Fruit fly (Drosophila melanogaster) whole organism, embryonic: ENCODE measurements around the gene CG44006.

Experiments used
- Abd-B ChIP-seq: fragments of 200-800 bp; sonication (Bioruptor generic); optimal IDR thresholded peaks from 2 replicates; lab custom pipeline; 2018; ENCODE audit warnings: missing biosample characterization, mild to moderate bottlenecking, missing genetic modification characterization, moderate library complexity
- Ada2b ChIP-seq: fragments of 200-800 bp; sonication (Bioruptor generic); IDR thresholded peaks from 2 replicates; pipeline ENCODE4 v1.3.6; 2022; ENCODE audit warnings: missing biosample characterization, missing genetic modification characterization
- Antp ChIP-seq: fragments of 200-800 bp; sonication (Bioruptor generic); optimal IDR thresholded peaks from 3 replicates; lab custom pipeline; 2016; ENCODE audit warnings: missing biosample characterization, missing genetic modification characterization
- Blimp-1 ChIP-seq: fragments of 200-800 bp; sonication (Bioruptor generic); optimal IDR thresholded peaks from 3 replicates; lab custom pipeline; 2018; ENCODE audit warnings: missing biosample characterization, missing genetic modification characterization, mild to moderate bottlenecking, moderate library complexity, missing genetic modification reagents
- Bteb2 ChIP-seq: fragments of 200-800 bp; sonication (Bioruptor generic); optimal IDR thresholded peaks from 2 replicates; lab custom pipeline; 2016; ENCODE audit warnings: missing biosample characterization, missing genetic modification characterization
- CG10321 ChIP-seq: fragments of 200-800 bp; sonication (Bioruptor generic); IDR thresholded peaks from 2 replicates; pipeline ENCODE4 v1.3.6; 2022; ENCODE audit warnings: missing biosample characterization, missing genetic modification characterization
- CG10654 ChIP-seq: fragments of 200-800 bp; sonication (Bioruptor generic); optimal IDR thresholded peaks from 2 replicates; lab custom pipeline; 2016; ENCODE audit warnings: missing biosample characterization, missing genetic modification characterization
- CG11695 ChIP-seq: fragments of 200-800 bp; sonication (Bioruptor generic); IDR thresholded peaks from 3 replicates; pipeline ENCODE4 v1.3.6; 2022; ENCODE audit warnings: missing biosample characterization, missing genetic modification characterization
- CG11723 ChIP-seq: fragments of 200-800 bp; sonication (Bioruptor generic); optimal IDR thresholded peaks from 2 replicates; lab custom pipeline; 2017; ENCODE audit warnings: missing biosample characterization, mild to moderate bottlenecking, missing genetic modification characterization
- CG13123 ChIP-seq: fragments of 200-800 bp; sonication (Bioruptor generic); optimal IDR thresholded peaks from 2 replicates; lab custom pipeline; 2016; ENCODE audit warnings: missing biosample characterization, missing genetic modification characterization
- CG17361 ChIP-seq: fragments of 200-800 bp; sonication (Bioruptor generic); IDR thresholded peaks from 3 replicates; pipeline ENCODE4 v1.3.6; 2022; ENCODE audit warnings: missing biosample characterization, missing genetic modification characterization
- CG17612 ChIP-seq: fragments of 200-800 bp; sonication (Bioruptor generic); IDR thresholded peaks from 2 replicates; pipeline ENCODE4 v1.3.6; 2022; ENCODE audit warnings: missing biosample characterization, missing genetic modification characterization
- CG17912 ChIP-seq: fragments of 200-800 bp; sonication (Bioruptor generic); optimal IDR thresholded peaks from 2 replicates; lab custom pipeline; 2018; ENCODE audit warnings: missing biosample characterization, mild to moderate bottlenecking, missing genetic modification characterization
- CG32532 ChIP-seq: fragments of 200-800 bp; sonication (Bioruptor generic); IDR thresholded peaks from 2 replicates; pipeline ENCODE4 v1.3.6; 2022; ENCODE audit warnings: missing biosample characterization, missing genetic modification characterization
- CG4360 ChIP-seq: fragments of 200-800 bp; sonication (Bioruptor generic); IDR thresholded peaks from 2 replicates; pipeline ENCODE4 v1.3.6; 2022; ENCODE audit warnings: missing biosample characterization, missing genetic modification characterization
- CG4707 ChIP-seq: fragments of 200-800 bp; sonication (Bioruptor generic); optimal IDR thresholded peaks from 2 replicates; lab custom pipeline; 2018; ENCODE audit warnings: missing biosample characterization, mild to moderate bottlenecking, missing genetic modification characterization, moderate library complexity
- CG6175 ChIP-seq: fragments of 200-800 bp; sonication (Bioruptor generic); IDR thresholded peaks from 3 replicates; pipeline ENCODE4 v1.3.6; 2022; ENCODE audit warnings: missing biosample characterization, missing genetic modification characterization
- CG7786 ChIP-seq: fragments of 200-800 bp; sonication (Bioruptor generic); optimal IDR thresholded peaks from 2 replicates; lab custom pipeline; 2016; ENCODE audit warnings: missing biosample characterization, missing genetic modification characterization
- CG8765 ChIP-seq: fragments of 200-800 bp; sonication (Bioruptor generic); IDR thresholded peaks from 2 replicates; pipeline ENCODE4 v1.3.6; 2022; ENCODE audit warnings: missing biosample characterization, missing genetic modification characterization
- CG8944 ChIP-seq: fragments of 200-800 bp; sonication (Bioruptor generic); optimal IDR thresholded peaks from 3 replicates; lab custom pipeline; 2016; ENCODE audit warnings: missing biosample characterization, missing genetic modification characterization
- CG9437 ChIP-seq: fragments of 200-800 bp; sonication (Bioruptor generic); optimal IDR thresholded peaks from 2 replicates; lab custom pipeline; 2018; ENCODE audit warnings: missing biosample characterization, mild to moderate bottlenecking, missing genetic modification characterization
- Dek ChIP-seq: fragments of 200-800 bp; sonication (Bioruptor generic); optimal IDR thresholded peaks from 3 replicates; lab custom pipeline; 2019; ENCODE audit warnings: missing biosample characterization, mild to moderate bottlenecking, missing genetic modification characterization, moderate library complexity
- Dip2 ChIP-seq: fragments of 200-800 bp; sonication (Bioruptor generic); IDR thresholded peaks from 2 replicates; pipeline ENCODE4 v1.3.6; 2022; ENCODE audit warnings: missing biosample characterization, missing genetic modification characterization
- Ets97D ChIP-seq: fragments of 200-800 bp; sonication (Bioruptor generic); optimal IDR thresholded peaks from 3 replicates; lab custom pipeline; 2016; ENCODE audit warnings: missing biosample characterization, missing genetic modification characterization
- HLH4C ChIP-seq: fragments of 200-800 bp; sonication (Bioruptor generic); IDR thresholded peaks from 3 replicates; pipeline ENCODE4 v1.3.6; 2022; ENCODE audit warnings: missing biosample characterization, missing genetic modification characterization; ENCODE audit not compliant: partially characterized antibody
- Hey ChIP-seq: fragments of 200-800 bp; sonication (Bioruptor generic); optimal IDR thresholded peaks from 3 replicates; lab custom pipeline; 2018; ENCODE audit warnings: missing biosample characterization, mild to moderate bottlenecking, missing genetic modification characterization
- Hr39 ChIP-seq: fragments of >200 bp; optimal IDR thresholded peaks from 2 replicates; lab custom pipeline; 2017
- MBD-R2 ChIP-seq: fragments of 200-800 bp; sonication (Bioruptor generic); IDR thresholded peaks from 2 replicates; pipeline ENCODE4 v1.3.6; 2022; ENCODE audit warnings: missing biosample characterization, missing genetic modification characterization
- Med ChIP-seq: fragments of 200-800 bp; sonication (Bioruptor generic); peaks from one replicate; lab custom pipeline; 2016; ENCODE audit warnings: missing biosample characterization, missing genetic modification characterization, mild to moderate bottlenecking, inconsistent platforms, moderate library complexity
- NC2α ChIP-seq: fragments of 200-800 bp; sonication (Bioruptor generic); optimal IDR thresholded peaks from 2 replicates; lab custom pipeline; 2016; ENCODE audit warnings: missing biosample characterization, missing genetic modification characterization
- NK7.1 ChIP-seq: fragments of 200-800 bp; sonication (Bioruptor generic); optimal IDR thresholded peaks from 3 replicates; lab custom pipeline; 2016; ENCODE audit warnings: missing biosample characterization, missing genetic modification characterization
- Ptx1 ChIP-seq: fragments of 200-800 bp; sonication (Bioruptor generic); IDR thresholded peaks from 2 replicates; pipeline ENCODE4 v1.3.6; 2022; ENCODE audit warnings: missing biosample characterization, missing genetic modification characterization
- ash1 ChIP-seq: fragments of 200-800 bp; sonication (Bioruptor generic); optimal IDR thresholded peaks from 2 replicates; lab custom pipeline; 2018; ENCODE audit warnings: missing biosample characterization, mild to moderate bottlenecking, missing genetic modification characterization
- ci ChIP-seq: fragments of 200-800 bp; sonication (Bioruptor generic); IDR thresholded peaks from 3 replicates; pipeline ENCODE4 v1.3.6; 2022; ENCODE audit warnings: missing biosample characterization, missing genetic modification characterization
- crol ChIP-seq: fragments of 200-800 bp; sonication (Bioruptor generic); IDR thresholded peaks from 2 replicates; pipeline ENCODE4 v1.3.6; 2022; ENCODE audit warnings: missing biosample characterization, missing genetic modification characterization
- da ChIP-seq: fragments of 200-800 bp; sonication (Bioruptor generic); optimal IDR thresholded peaks from 2 replicates; lab custom pipeline; 2016; ENCODE audit warnings: missing biosample characterization, missing genetic modification characterization
- ewg ChIP-seq: fragments of 200-800 bp; sonication (Bioruptor generic); optimal IDR thresholded peaks from 3 replicates; lab custom pipeline; 2017; ENCODE audit warnings: mild to moderate bottlenecking, missing biosample characterization, missing genetic modification reagents, missing genetic modification characterization
- eyg ChIP-seq: fragments of 200-800 bp; sonication (Bioruptor generic); optimal IDR thresholded peaks from 3 replicates; lab custom pipeline; 2016; ENCODE audit warnings: missing biosample characterization, missing genetic modification characterization
- gcm2 ChIP-seq: fragments of 200-800 bp; sonication (Bioruptor generic); optimal IDR thresholded peaks from 2 replicates; lab custom pipeline; 2016; ENCODE audit warnings: missing biosample characterization, missing genetic modification characterization
- hb ChIP-seq: fragments of 200-800 bp; sonication (Bioruptor generic); IDR thresholded peaks from 3 replicates; pipeline ENCODE4 v1.3.6; 2022; ENCODE audit warnings: missing biosample characterization, missing genetic modification characterization; ENCODE audit not compliant: partially characterized antibody
- kni ChIP-seq: fragments of 200-800 bp; sonication (Bioruptor generic); optimal IDR thresholded peaks from 3 replicates; lab custom pipeline; 2017; ENCODE audit warnings: mild to moderate bottlenecking, missing biosample characterization, missing genetic modification reagents, missing genetic modification characterization
- luna ChIP-seq: fragments of 200-800 bp; sonication (Bioruptor generic); optimal IDR thresholded peaks from 2 replicates; lab custom pipeline; 2016; ENCODE audit warnings: missing biosample characterization, missing genetic modification characterization
- mld ChIP-seq: fragments of 200-800 bp; sonication (Bioruptor generic); IDR thresholded peaks from 3 replicates; pipeline ENCODE4 v1.3.6; 2022; ENCODE audit warnings: missing biosample characterization, missing genetic modification characterization; ENCODE audit not compliant: partially characterized antibody
- nerfin-2 ChIP-seq: fragments of 200-800 bp; sonication (Bioruptor generic); IDR thresholded peaks from 2 replicates; pipeline ENCODE4 v1.3.6; 2022; ENCODE audit warnings: missing biosample characterization, missing genetic modification characterization; ENCODE audit not compliant: partially characterized antibody
- rib ChIP-seq: fragments of 200-800 bp; sonication (Bioruptor generic); IDR thresholded peaks from 2 replicates; pipeline ENCODE4 v1.3.6; 2022; ENCODE audit warnings: missing biosample characterization, missing genetic modification characterization
- row ChIP-seq: fragments of 200-800 bp; sonication (Bioruptor generic); IDR thresholded peaks from 3 replicates; pipeline ENCODE4 v1.3.6; 2022; ENCODE audit warnings: missing biosample characterization, missing genetic modification characterization
- sens ChIP-seq: fragments of 200-800 bp; sonication (Bioruptor generic); peaks from one replicate; lab custom pipeline; 2016; ENCODE audit warnings: missing biosample characterization, missing genetic modification characterization
- slou ChIP-seq: fragments of 200-800 bp; sonication (Bioruptor generic); optimal IDR thresholded peaks from 3 replicates; lab custom pipeline; 2016; ENCODE audit warnings: missing biosample characterization, missing genetic modification characterization
- tll ChIP-seq, 2 experiments: fragments of 200-800 bp in 1 of 2; fragments of >200 bp in 1 of 2; sonication (Bioruptor generic) in 1 of 2; optimal IDR thresholded peaks; 2 replicates each; lab custom pipeline; 2017 to 2019; ENCODE audit warnings: missing biosample characterization in 2 of 2, missing genetic modification characterization in 2 of 2, mild to moderate bottlenecking in 1 of 2, moderate library complexity in 1 of 2
- unpg ChIP-seq: fragments of 200-800 bp; sonication (Bioruptor generic); optimal IDR thresholded peaks from 3 replicates; lab custom pipeline; 2018; ENCODE audit warnings: missing biosample characterization, mild to moderate bottlenecking, missing genetic modification characterization, moderate library complexity

The CG44006 gene

DNA sequence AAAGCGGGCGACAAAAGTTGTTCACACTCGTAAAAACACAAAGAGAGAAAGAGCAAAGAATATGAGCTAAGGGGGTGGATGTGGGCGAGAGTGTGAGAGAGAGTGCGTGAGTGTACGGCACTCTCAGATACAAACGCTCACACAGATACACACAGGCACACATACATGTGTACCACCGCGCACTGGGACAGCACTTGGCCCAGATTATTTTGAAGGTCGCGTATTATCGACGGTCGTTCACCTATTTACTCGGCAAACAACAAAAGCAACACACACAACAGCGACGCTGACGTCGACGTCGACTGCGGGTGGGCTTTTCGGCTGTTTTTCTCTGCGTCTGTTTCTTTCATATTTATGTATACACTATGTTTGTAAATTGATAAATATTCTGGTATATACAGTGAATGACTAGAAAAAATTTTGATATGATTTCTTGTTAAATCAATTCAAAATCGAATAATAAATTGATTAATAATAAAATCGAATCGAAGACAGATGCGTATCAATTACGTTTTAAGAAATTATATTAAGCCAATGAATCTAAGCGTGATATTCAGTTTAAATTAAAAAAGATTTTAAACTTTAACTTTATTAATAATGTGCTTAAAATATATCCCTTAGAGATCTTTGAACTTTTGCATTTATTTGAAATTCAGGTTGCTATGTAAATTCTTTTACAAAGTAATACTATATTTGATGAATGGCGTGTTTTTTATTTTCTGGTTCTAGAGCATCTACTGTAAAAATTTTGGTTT is 40.2 kb downstream of the CG44006 start (continued):
- TF ChIP-seq Ptx1 (peak; percentile 30; the same call in 1 of the 2 replicates), nerfin-2 (GFP tag; lab: Robert Waterston, UW) (no peak), CG10321 (0 out of 2 replicates have a peak, but pooled peaks have one; percentile 33), slou (peak; percentile 46), Ets97D (GFP tag; lab: Kevin White, UChicago) (peak; percentile 32), NK7.1 (GFP tag; lab: Kevin White, UChicago) (peak; percentile 1), mld (GFP tag; lab: Robert Waterston, UW) (0 out of 3 replicates have a peak, but pooled peaks have one; percentile 7), sens (GFP tag; lab: Kevin White, UChicago) (peak; percentile 94), hb (GFP tag; lab: Robert Waterston, UW) (no peak), ash1 (GFP tag; lab: Kevin White, UChicago) (peak; percentile 65), Bteb2 (GFP tag; lab: Kevin White, UChicago) (peak; percentile 4), CG6175 (GFP tag; lab: Robert Waterston, UW) (no peak), eyg (peak; percentile 65), CG8765 (GFP tag; lab: Robert Waterston, UW) (no peak), ci (GFP tag; lab: Robert Waterston, UW) (peak; percentile 92), CG17361 (peak; percentile 78), luna (peak; percentile 2), Blimp-1 (GFP tag; lab: Kevin White, UChicago) (peak; percentile 84), unpg (GFP tag; lab: Kevin White, UChicago) (peak; percentile 66), CG7786 (GFP tag; lab: Kevin White, UChicago) (peak; percentile 38), kni (GFP tag; lab: Kevin White, UChicago) (peak; percentile 96), CG32532 (GFP tag; lab: Robert Waterston, UW) (peak; percentile 25; the same call in 1 of the 2 replicates), Dip2 (GFP tag; lab: Robert Waterston, UW) (no peak), tll (GFP tag; optimal IDR thresholded peaks at IDR 0.05; lab: Kevin White, UChicago) (peak in 1 of 2 experiments; percentile 39), Dek (tag; lab: Kevin White, UChicago) (peak; percentile 31), CG10654 (peak; percentile 73), gcm2 (GFP tag; lab: Kevin White, UChicago) (peak; percentile 69), Abd-B (GFP tag; lab: Kevin White, UChicago) (no peak), Med (GFP tag; lab: Kevin White, UChicago) (peak; percentile 98), CG9437 (GFP tag; lab: Kevin White, UChicago) (peak; percentile 64), CG11723 (GFP tag; lab: Kevin White, UChicago) (peak; percentile 72), CG17912 (GFP tag; lab: Kevin White, UChicago) (peak; percentile 80), CG8944 (GFP tag; lab: Kevin White, UChicago) (peak; percentile 62), CG13123 (GFP tag; lab: Kevin White, UChicago) (peak; percentile 64), row (GFP tag; lab: Robert Waterston, UW) (peak; percentile 47; the same call in 2 of the 3 replicates), Ada2b (GFP tag; lab: Robert Waterston, UW) (peak; percentile 30; the same call in 1 of the 2 replicates), CG17612 (GFP tag; lab: Robert Waterston, UW) (no peak), CG4360 (GFP tag; lab: Robert Waterston, UW) (peak; percentile 65), crol (GFP tag; lab: Robert Waterston, UW) (peak; percentile 71), Hey (tag; lab: Kevin White, UChicago) (peak; percentile 88), NC2α (peak; percentile 71), ewg (peak; percentile 71), Antp (GFP tag; lab: Kevin White, UChicago) (peak; percentile 64), CG11695 (GFP tag; lab: Robert Waterston, UW) (peak; percentile 52; the same call in 2 of the 3 replicates), rib (GFP tag; lab: Robert Waterston, UW) (peak; percentile 89), CG4707 (GFP tag; lab: Kevin White, UChicago) (peak; percentile 77), HLH4C (GFP tag; lab: Robert Waterston, UW) (no peak), da (GFP tag; lab: Kevin White, UChicago) (peak; percentile 70), MBD-R2 (peak; percentile 17; the same call in 1 of the 2 replicates), Hr39 (lab: Kevin White, UChicago) (no peak)
